Worm (Caenorhabditis elegans): ENCODE data around the gene srw-123.

DNA sequence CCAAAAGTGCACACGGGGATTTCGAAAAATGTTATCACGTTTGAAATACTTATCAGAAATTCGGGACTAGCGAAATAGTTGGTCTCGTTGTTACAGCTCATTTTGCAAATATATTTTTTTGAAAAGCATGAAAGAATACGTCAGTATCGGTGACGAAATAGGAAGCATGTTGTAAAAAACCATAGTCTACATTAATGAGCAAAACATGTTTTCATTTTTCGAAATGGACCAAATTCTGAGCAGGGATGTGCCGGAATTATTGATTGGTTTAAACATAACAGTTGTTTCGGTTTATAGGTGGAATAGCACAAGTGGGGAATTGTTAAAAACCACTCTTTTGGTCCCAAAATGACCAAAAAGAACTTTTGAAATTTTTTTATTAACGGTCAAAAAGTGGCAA, 41.1 kb downstream of the srw-123 start, which contains the start of gene srh-247:
- TF ChIP-seq klf-2 (GFP tag; conservative IDR thresholded peaks at IDR 0.05) (no peak), ztf-29 (GFP tag; IDR thresholded peaks at IDR 0.05) (no peak), med-1 (GFP tag; optimal IDR thresholded peaks at IDR 0.05; ENCODE audit: insufficient read depth) (no peak), flt-1 (GFP tag; IDR thresholded peaks at IDR 0.05) (no peak), T22C8.4 (GFP tag; IDR thresholded peaks at IDR 0.05) (no peak), tab-1 (GFP tag; IDR thresholded peaks at IDR 0.05) (no peak), ref-1 (GFP tag; conservative IDR thresholded peaks at IDR 0.05) (no peak), ztf-23 (GFP tag; IDR thresholded peaks at IDR 0.05) (no peak)

All from whole organism, midembryonic.